Fruit fly (Drosophila melanogaster): ENCODE results near the gene CG2150.

- TF ChIP-seq CG2199 (GFP tag; IDR thresholded peaks at IDR 0.05) (no peak), CG4854 (GFP tag; optimal IDR thresholded peaks at IDR 0.05) (no peak), CG1233 (GFP tag; optimal IDR thresholded peaks at IDR 0.05) (no peak), CG17829 (tag; optimal IDR thresholded peaks at IDR 0.05) (no peak), CG6175 (GFP tag; IDR thresholded peaks at IDR 0.05) (no peak), jigr1 (GFP tag; IDR thresholded peaks at IDR 0.05) (no peak)
Observed at dm6 chr3R:31800663-31801062, 36.1 kb upstream of the CG2150 start, which contains the start of gene Ir100a.

All from whole organism, embryonic.